Worm (Caenorhabditis elegans): ENCODE results near the gene W06B4.1.

DNA sequence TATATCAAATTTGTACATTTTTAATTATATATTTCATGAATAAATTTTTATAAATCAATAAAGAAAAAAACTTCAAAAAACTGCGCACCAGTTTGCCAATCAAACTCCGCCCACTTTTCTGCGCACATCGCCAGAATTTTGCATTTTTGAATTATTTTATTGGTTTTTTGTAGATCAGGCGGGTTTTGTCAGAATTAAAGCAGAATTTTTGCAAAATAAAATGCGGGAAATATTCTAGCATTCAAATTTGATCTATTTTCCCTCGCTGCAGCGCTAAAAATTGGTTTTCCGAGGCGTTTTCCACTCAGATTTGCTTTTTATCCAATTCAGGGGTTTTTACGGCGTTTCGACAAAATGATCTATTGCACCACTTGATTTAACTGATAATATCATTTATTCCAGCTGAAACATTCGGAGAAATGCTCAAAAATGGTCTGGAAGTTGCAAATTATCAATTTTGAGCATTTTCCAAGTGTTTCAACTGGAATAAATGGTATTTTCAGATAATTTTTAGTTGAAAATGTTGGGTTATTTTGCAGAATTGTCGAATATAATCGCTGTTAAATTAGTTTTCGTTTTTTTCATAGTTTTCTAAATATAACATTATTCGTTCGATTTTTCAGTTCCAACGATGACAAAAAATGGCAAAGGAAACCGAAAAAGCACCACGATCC lies at the start of gene W06B4.1:
- TF ChIP-seq cebp-2 (GFP tag; IDR thresholded peaks at IDR 0.05) (no peak), mxl-1 (tag; optimal IDR thresholded peaks at IDR 0.05) (no peak), cebp-1 (GFP tag; IDR thresholded peaks at IDR 0.05) (no peak), cebp-1 (tag; optimal IDR thresholded peaks at IDR 0.05) (no peak), ztf-6 (GFP tag; IDR thresholded peaks at IDR 0.05) (no peak), him-1 (tag; optimal IDR thresholded peaks at IDR 0.05) (peak; percentile 34), nhr-179 (tag; optimal IDR thresholded peaks at IDR 0.05) (no peak)

Data from whole organism, young adult.